Worm (Caenorhabditis elegans) whole organism, late embryonic: ENCODE measurements around the gene D2024.1.

Experiments used
- F13H6.1 ChIP-seq: sonication (generic microtip); optimal IDR thresholded peaks from 2 replicates; lab custom pipeline; 2016; ENCODE audit warnings: missing genetic modification characterization, missing compliant biosample characterization
- T23F11.4 ChIP-seq: fragments of 200-800 bp; sonication (Bioruptor generic); optimal IDR thresholded peaks from 2 replicates; lab custom pipeline; 2018; ENCODE audit warnings: mild to moderate bottlenecking, missing genetic modification characterization, missing compliant biosample characterization
- Y22D7AL.16 ChIP-seq: sonication (generic microtip); optimal IDR thresholded peaks from 2 replicates; lab custom pipeline; 2016; ENCODE audit warnings: missing genetic modification characterization, missing compliant biosample characterization
- ahr-1 ChIP-seq: sonication (generic microtip); optimal IDR thresholded peaks from 2 replicates; lab custom pipeline; 2016; ENCODE audit warnings: missing genetic modification characterization, missing compliant biosample characterization
- ama-1 ChIP-seq: fragments of 150-350 bp; optimal IDR thresholded peaks from 2 replicates; lab custom pipeline; 2014
- ceh-18 ChIP-seq: sonication (generic microtip); optimal IDR thresholded peaks from 2 replicates; lab custom pipeline; 2016; ENCODE audit warnings: missing genetic modification characterization, missing compliant biosample characterization
- ceh-19 ChIP-seq: fragments of 200-800 bp; sonication (Bioruptor generic); optimal IDR thresholded peaks from 2 replicates; lab custom pipeline; 2018; ENCODE audit warnings: mild to moderate bottlenecking, missing genetic modification characterization, missing compliant biosample characterization
- ceh-2 ChIP-seq: sonication (generic microtip); optimal IDR thresholded peaks from 2 replicates; lab custom pipeline; 2016; ENCODE audit warnings: missing genotype, missing genetic modification characterization, missing compliant biosample characterization
- ceh-22 ChIP-seq: sonication (generic microtip); optimal IDR thresholded peaks from 2 replicates; lab custom pipeline; 2017; ENCODE audit warnings: missing biosample characterization, missing genetic modification characterization
- ceh-24 ChIP-seq: sonication (generic microtip); optimal IDR thresholded peaks from 2 replicates; lab custom pipeline; 2016; ENCODE audit warnings: mild to moderate bottlenecking, missing genetic modification characterization, missing compliant biosample characterization
- ceh-30 ChIP-seq: fragments of 150-350 bp; optimal IDR thresholded peaks from 2 replicates; lab custom pipeline; 2014; ENCODE audit warnings: missing biosample characterization, missing genetic modification characterization
- ceh-31 ChIP-seq: sonication (generic microtip); optimal IDR thresholded peaks from 2 replicates; lab custom pipeline; 2016; ENCODE audit warnings: missing genetic modification characterization, missing compliant biosample characterization
- ceh-45 ChIP-seq: fragments of 200-800 bp; sonication (Bioruptor generic); IDR thresholded peaks from 2 replicates; pipeline ENCODE4 v1.3.6; 2022; ENCODE audit warnings: missing genetic modification reagents, missing genetic modification characterization, missing compliant biosample characterization
- ceh-48 ChIP-seq: sonication (generic microtip); optimal IDR thresholded peaks from 2 replicates; lab custom pipeline; 2016; ENCODE audit warnings: missing genetic modification characterization, inconsistent platforms, missing compliant biosample characterization
- ceh-9 ChIP-seq: sonication (generic microtip); optimal IDR thresholded peaks from 2 replicates; lab custom pipeline; 2016; ENCODE audit warnings: mild to moderate bottlenecking, missing genetic modification characterization, inconsistent platforms, missing compliant biosample characterization
- che-1 ChIP-seq: sonication (generic microtip); optimal IDR thresholded peaks from 2 replicates; lab custom pipeline; 2016; ENCODE audit warnings: mild to moderate bottlenecking, missing genetic modification characterization, missing compliant biosample characterization
- dmd-4 ChIP-seq: sonication (generic microtip); optimal IDR thresholded peaks from 2 replicates; lab custom pipeline; 2016; ENCODE audit warnings: borderline replicate concordance, missing genetic modification characterization, missing compliant biosample characterization
- dve-1 ChIP-seq: sonication (generic microtip); optimal IDR thresholded peaks from 2 replicates; lab custom pipeline; 2017; ENCODE audit warnings: antibody characterized with exemption, mild to moderate bottlenecking, missing genetic modification characterization, missing compliant biosample characterization
- elt-4 ChIP-seq: sonication (generic microtip); optimal IDR thresholded peaks from 2 replicates; lab custom pipeline; 2016; ENCODE audit warnings: missing genetic modification characterization, missing compliant biosample characterization
- eyg-1 ChIP-seq: sonication (generic microtip); optimal IDR thresholded peaks from 2 replicates; lab custom pipeline; 2016; ENCODE audit warnings: missing genotype, missing genetic modification characterization, missing compliant biosample characterization
- fax-1 ChIP-seq: sonication (generic microtip); optimal IDR thresholded peaks from 2 replicates; lab custom pipeline; 2016; ENCODE audit warnings: missing genotype, missing genetic modification characterization, missing compliant biosample characterization
- fkh-10 ChIP-seq: fragments of 150-350 bp; optimal IDR thresholded peaks from 2 replicates; lab custom pipeline; 2014; ENCODE audit warnings: missing biosample characterization, missing genetic modification reagents, missing genetic modification characterization
- fkh-6 ChIP-seq: sonication (generic microtip); optimal IDR thresholded peaks from 2 replicates; lab custom pipeline; 2016; ENCODE audit warnings: missing genetic modification characterization, missing compliant biosample characterization
- hlh-6 ChIP-seq: sonication (generic microtip); optimal IDR thresholded peaks from 2 replicates; lab custom pipeline; 2016; ENCODE audit warnings: missing genotype, missing genetic modification characterization, missing compliant biosample characterization
- hlh-8 ChIP-seq: sonication (generic microtip); optimal IDR thresholded peaks from 2 replicates; lab custom pipeline; 2016; ENCODE audit warnings: missing genotype, missing genetic modification characterization, missing compliant biosample characterization
- lim-6 ChIP-seq: sonication (generic microtip); optimal IDR thresholded peaks from 2 replicates; lab custom pipeline; 2016; ENCODE audit warnings: missing genetic modification characterization, missing compliant biosample characterization
- lin-11 ChIP-seq: fragments of 200-800 bp; sonication (Bioruptor generic); optimal IDR thresholded peaks from 2 replicates; lab custom pipeline; 2018; ENCODE audit warnings: mild to moderate bottlenecking, missing genetic modification characterization, missing compliant biosample characterization
- mec-3 ChIP-seq: sonication (generic microtip); optimal IDR thresholded peaks from 2 replicates; lab custom pipeline; 2016; ENCODE audit warnings: borderline replicate concordance, missing genetic modification characterization, missing compliant biosample characterization
- npax-4 ChIP-seq: sonication (generic microtip); optimal IDR thresholded peaks from 2 replicates; lab custom pipeline; 2016; ENCODE audit warnings: missing genetic modification characterization, missing compliant biosample characterization
- odd-2 ChIP-seq: sonication (generic microtip); optimal IDR thresholded peaks from 2 replicates; lab custom pipeline; 2017; ENCODE audit warnings: antibody characterized with exemption, mild to moderate bottlenecking, missing genetic modification characterization, missing compliant biosample characterization
- pag-3 ChIP-seq: sonication (generic microtip); optimal IDR thresholded peaks from 2 replicates; lab custom pipeline; 2016; ENCODE audit warnings: missing compliant biosample characterization, missing genetic modification characterization, borderline replicate concordance
- pax-1 ChIP-seq: fragments of 150-350 bp; optimal IDR thresholded peaks from 2 replicates; lab custom pipeline; 2014; ENCODE audit warnings: missing biosample characterization, missing genetic modification characterization
- pha-2 ChIP-seq: sonication (generic microtip); optimal IDR thresholded peaks from 2 replicates; lab custom pipeline; 2017; ENCODE audit warnings: mild to moderate bottlenecking, missing genetic modification characterization, missing compliant biosample characterization
- pha-4 ChIP-seq: fragments of 150-350 bp; optimal IDR thresholded peaks from 2 replicates; lab custom pipeline; 2018; ENCODE audit warnings: missing biosample characterization, missing genetic modification reagents, missing genetic modification characterization
- rnt-1 ChIP-seq: sonication (generic microtip); optimal IDR thresholded peaks from 2 replicates; lab custom pipeline; 2016; ENCODE audit warnings: missing genetic modification characterization, missing compliant biosample characterization
- sox-4 ChIP-seq: sonication (generic microtip); optimal IDR thresholded peaks from 2 replicates; lab custom pipeline; 2017; ENCODE audit warnings: mild to moderate bottlenecking, missing genetic modification characterization, inconsistent platforms, missing compliant biosample characterization
- syd-9 ChIP-seq: sonication (generic microtip); optimal IDR thresholded peaks from 2 replicates; lab custom pipeline; 2016; ENCODE audit warnings: mild to moderate bottlenecking, missing genetic modification characterization, moderate library complexity, missing compliant biosample characterization
- tbx-7 ChIP-seq: sonication (generic microtip); optimal IDR thresholded peaks from 2 replicates; lab custom pipeline; 2016; ENCODE audit warnings: missing genotype, missing genetic modification characterization, missing compliant biosample characterization
- ttx-3 ChIP-seq: sonication (generic microtip); optimal IDR thresholded peaks from 2 replicates; lab custom pipeline; 2016; ENCODE audit warnings: missing genetic modification reagents, missing genetic modification characterization, missing compliant biosample characterization
- unc-3 ChIP-seq, 2 experiments: fragments of 200-800 bp in 1 of 2; sonication (Bioruptor generic) in 1 of 2; sonication (generic microtip) in 1 of 2; conservative IDR thresholded peaks in 1 of 2; optimal IDR thresholded peaks in 1 of 2; 2 replicates each; pipeline versions ENCODE4 v1.3.6 to Lab custom; 2016 to 2022; ENCODE audit warnings: missing compliant biosample characterization in 2 of 2, missing genetic modification characterization in 2 of 2, missing genetic modification reagents in 1 of 2
- unc-42 ChIP-seq: sonication (generic microtip); optimal IDR thresholded peaks from 2 replicates; lab custom pipeline; 2016; ENCODE audit warnings: missing genotype, missing genetic modification characterization, missing compliant biosample characterization
- unc-55 ChIP-seq: sonication (generic microtip); optimal IDR thresholded peaks from 2 replicates; lab custom pipeline; 2017; ENCODE audit warnings: missing biosample characterization, missing genetic modification reagents, missing genetic modification characterization
- unc-86 ChIP-seq: sonication (generic microtip); optimal IDR thresholded peaks from 2 replicates; lab custom pipeline; 2016; ENCODE audit warnings: missing genetic modification characterization, missing compliant biosample characterization
- zip-5 ChIP-seq: sonication (generic microtip); optimal IDR thresholded peaks from 2 replicates; lab custom pipeline; 2016; ENCODE audit warnings: missing genetic modification characterization, missing compliant biosample characterization

Gene D2024.1

ce11 chrIV:7287474-7287873 lies 40.1 kb downstream of the D2024.1 start, which contains the start of gene F42C5.3:
Gene F42C5.3, minus strand, starts transcription at chrIV:7287574.
- TF ChIP-seq fkh-10 = no peak
- no peak for TF ChIP-seq elt-4 (tag; lab: Kevin White, UChicago)
- TF ChIP-seq ceh-22 (tag; lab: Kevin White, UChicago) = no peak
- no peak for TF ChIP-seq F13H6.1 (tag; lab: Kevin White, UChicago)
- TF ChIP-seq T23F11.4 = no peak
- no peak for TF ChIP-seq eyg-1
- TF ChIP-seq ceh-2 (tag; lab: Kevin White, UChicago) = no peak
- no peak for TF ChIP-seq pax-1 (tag; lab: Kevin White, UChicago)
- no peak for TF ChIP-seq unc-3 (GFP tag; conservative IDR thresholded peaks at IDR 0.05; lab: Robert Waterston, UW)
- TF ChIP-seq unc-3 (tag; optimal IDR thresholded peaks at IDR 0.05; lab: Kevin White, UChicago) = no peak
- TF ChIP-seq ceh-45 (GFP tag; lab: Robert Waterston, UW) = no peak
- no peak for TF ChIP-seq dve-1 (tag; lab: Kevin White, UChicago)
- TF ChIP-seq unc-42 (tag; lab: Kevin White, UChicago) = no peak
- no peak for TF ChIP-seq pha-2 (tag; lab: Kevin White, UChicago)

- no peak for TF ChIP-seq ceh-19
- TF ChIP-seq pag-3 (tag; lab: Kevin White, UChicago) = no peak
- no peak for TF ChIP-seq unc-55
- TF ChIP-seq ceh-30 = no peak
- TF ChIP-seq mec-3 (tag; lab: Kevin White, UChicago) = no peak
- no peak for TF ChIP-seq ttx-3
- no peak for TF ChIP-seq pax-1 (tag; lab: Kevin White, UChicago)
- TF ChIP-seq ceh-9 (tag; lab: Kevin White, UChicago) = no peak
- no peak for TF ChIP-seq ceh-48 (tag; lab: Kevin White, UChicago)
- TF ChIP-seq T23F11.4 = no peak
- no peak for TF ChIP-seq syd-9
- no peak for TF ChIP-seq dmd-4
- TF ChIP-seq sox-4 (tag; lab: Kevin White, UChicago) = no peak
- no peak for TF ChIP-seq ceh-31 (tag; lab: Kevin White, UChicago)
- TF ChIP-seq ceh-45 (GFP tag; lab: Robert Waterston, UW) = no peak
- TF ChIP-seq lim-6 (tag; lab: Kevin White, UChicago) = no peak
- no peak for TF ChIP-seq tbx-7 (tag; lab: Kevin White, UChicago)
- no peak for TF ChIP-seq hlh-8 (tag; lab: Kevin White, UChicago)
- TF ChIP-seq ama-1 (lab: Kevin White, UChicago) = no peak
Measured at ce11 chrIV:7291066-7291465, 43.7 kb downstream of the D2024.1 start.

DNA sequence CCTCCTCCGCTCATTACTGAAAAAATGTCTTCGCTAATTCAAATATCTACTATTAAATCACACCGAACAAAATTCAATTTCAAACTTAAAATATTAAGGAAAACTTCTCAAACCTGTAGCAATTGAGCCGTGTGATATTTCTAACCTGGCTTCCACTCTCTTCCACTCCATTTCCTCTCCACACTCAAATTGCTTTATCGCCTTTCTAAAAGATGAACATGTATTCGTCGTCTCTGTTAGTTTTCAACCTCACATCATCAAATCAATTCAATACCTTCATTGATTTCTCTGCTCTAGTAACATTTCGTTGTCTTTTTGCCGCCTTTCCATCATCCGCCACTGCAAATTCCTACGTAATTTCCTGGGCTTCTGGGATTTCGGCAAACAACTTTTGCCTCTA lies 44.6 kb downstream of the D2024.1 start, which contains the start of gene F42C5.4:
TSS of gene F42C5.4 (minus strand) at position 171 of the 400 bp plus-strand sequence.
- TF ChIP-seq pha-4 (tag; lab: Kevin White, UChicago) = no peak
- TF ChIP-seq ahr-1 (tag; lab: Kevin White, UChicago) = no peak
- TF ChIP-seq ceh-18 (tag; lab: Kevin White, UChicago) = no peak
- no peak for TF ChIP-seq rnt-1 (tag; lab: Kevin White, UChicago)
- no peak for TF ChIP-seq unc-42 (tag; lab: Kevin White, UChicago)
- TF ChIP-seq ceh-2 (tag; lab: Kevin White, UChicago) = no peak
- no peak for TF ChIP-seq zip-5 (tag; lab: Kevin White, UChicago)
- no peak for TF ChIP-seq unc-86 (tag; lab: Kevin White, UChicago)
- TF ChIP-seq fkh-10 = no peak
- TF ChIP-seq ceh-45 (GFP tag; lab: Robert Waterston, UW) = no peak
- no peak for TF ChIP-seq pag-3 (tag; lab: Kevin White, UChicago)

- TF ChIP-seq elt-4 (tag; lab: Kevin White, UChicago) = no peak
- no peak for TF ChIP-seq odd-2
- no peak for TF ChIP-seq fkh-6 (tag; lab: Kevin White, UChicago)
- no peak for TF ChIP-seq lin-11 (tag; lab: Kevin White, UChicago)
- TF ChIP-seq fax-1 = no peak
- TF ChIP-seq ceh-22 (tag; lab: Kevin White, UChicago) = no peak
- TF ChIP-seq Y22D7AL.16 = no peak
- TF ChIP-seq hlh-6 (tag; lab: Kevin White, UChicago) = no peak
- no peak for TF ChIP-seq ceh-48 (tag; lab: Kevin White, UChicago)
- no peak for TF ChIP-seq ceh-24 (tag; lab: Kevin White, UChicago)
- no peak for TF ChIP-seq che-1 (tag; lab: Kevin White, UChicago)
- no peak for TF ChIP-seq npax-4 (tag; lab: Kevin White, UChicago)
Measured at ce11 chrIV:7294121-7294520, 46.8 kb downstream of the D2024.1 start, which contains the start of gene F42C5.5. Gene F42C5.5, minus strand, starts transcription at chrIV:7294221.
